Worm (Caenorhabditis elegans) whole organism, late embryonic: ENCODE data around the gene K08D9.10.
A peak's percentile ranks its signal among the peaks of the same experiment; 100 is the strongest.

ENCODE experiments used
- C08G9.2 ChIP-seq: sonication (generic microtip); optimal IDR thresholded peaks from 2 replicates; lab custom pipeline; 2016; ENCODE audit warnings: mild to moderate bottlenecking, missing genetic modification characterization, moderate library complexity, missing compliant biosample characterization
- F13H6.1 ChIP-seq: sonication (generic microtip); optimal IDR thresholded peaks from 2 replicates; lab custom pipeline; 2016; ENCODE audit warnings: missing genetic modification characterization, missing compliant biosample characterization
- K02D7.2 ChIP-seq: sonication (generic microtip); optimal IDR thresholded peaks from 2 replicates; lab custom pipeline; 2017; ENCODE audit warnings: mild to moderate bottlenecking, missing genetic modification characterization, missing compliant biosample characterization
- K09A11.1 ChIP-seq: sonication (generic microtip); optimal IDR thresholded peaks from 2 replicates; lab custom pipeline; 2017; ENCODE audit warnings: antibody characterized with exemption, mild to moderate bottlenecking, missing genetic modification characterization, missing compliant biosample characterization; ENCODE audit not compliant: insufficient read depth
- ahr-1 ChIP-seq: sonication (generic microtip); optimal IDR thresholded peaks from 2 replicates; lab custom pipeline; 2016; ENCODE audit warnings: missing genetic modification characterization, missing compliant biosample characterization
- ceh-14 ChIP-seq: sonication (generic microtip); optimal IDR thresholded peaks from 2 replicates; lab custom pipeline; 2016; ENCODE audit warnings: missing genotype, missing genetic modification characterization, missing compliant biosample characterization
- ceh-18 ChIP-seq: sonication (generic microtip); optimal IDR thresholded peaks from 2 replicates; lab custom pipeline; 2016; ENCODE audit warnings: missing genetic modification characterization, missing compliant biosample characterization
- ceh-22 ChIP-seq: sonication (generic microtip); optimal IDR thresholded peaks from 2 replicates; lab custom pipeline; 2017; ENCODE audit warnings: missing biosample characterization, missing genetic modification characterization
- ceh-30 ChIP-seq: fragments of 150-350 bp; optimal IDR thresholded peaks from 2 replicates; lab custom pipeline; 2014; ENCODE audit warnings: missing biosample characterization, missing genetic modification characterization
- ceh-31 ChIP-seq: sonication (generic microtip); optimal IDR thresholded peaks from 2 replicates; lab custom pipeline; 2016; ENCODE audit warnings: missing genetic modification characterization, missing compliant biosample characterization
- ceh-45 ChIP-seq: fragments of 200-800 bp; sonication (Bioruptor generic); IDR thresholded peaks from 2 replicates; pipeline ENCODE4 v1.3.6; 2022; ENCODE audit warnings: missing genetic modification reagents, missing genetic modification characterization, missing compliant biosample characterization
- ceh-48 ChIP-seq: sonication (generic microtip); optimal IDR thresholded peaks from 2 replicates; lab custom pipeline; 2016; ENCODE audit warnings: missing genetic modification characterization, inconsistent platforms, missing compliant biosample characterization
- che-1 ChIP-seq: sonication (generic microtip); optimal IDR thresholded peaks from 2 replicates; lab custom pipeline; 2016; ENCODE audit warnings: mild to moderate bottlenecking, missing genetic modification characterization, missing compliant biosample characterization
- elt-2 ChIP-seq: sonication (generic microtip); optimal IDR thresholded peaks from 2 replicates; lab custom pipeline; 2016; ENCODE audit warnings: missing genetic modification reagents, missing genetic modification characterization, missing compliant biosample characterization
- ets-4 ChIP-seq: sonication (generic microtip); optimal IDR thresholded peaks from 2 replicates; lab custom pipeline; 2016; ENCODE audit warnings: missing genetic modification characterization, missing compliant biosample characterization
- eyg-1 ChIP-seq: sonication (generic microtip); optimal IDR thresholded peaks from 2 replicates; lab custom pipeline; 2016; ENCODE audit warnings: missing genotype, missing genetic modification characterization, missing compliant biosample characterization
- fax-1 ChIP-seq: sonication (generic microtip); optimal IDR thresholded peaks from 2 replicates; lab custom pipeline; 2016; ENCODE audit warnings: missing genotype, missing genetic modification characterization, missing compliant biosample characterization
- gmeb-2 ChIP-seq: sonication (generic microtip); optimal IDR thresholded peaks from 2 replicates; lab custom pipeline; 2016; ENCODE audit warnings: missing genetic modification characterization, inconsistent platforms, missing compliant biosample characterization
- hlh-13 ChIP-seq: fragments of 200-800 bp; sonication (Bioruptor generic); optimal IDR thresholded peaks from 2 replicates; lab custom pipeline; 2018; ENCODE audit warnings: mild to moderate bottlenecking, missing genetic modification characterization, missing compliant biosample characterization
- hlh-15 ChIP-seq: sonication (generic microtip); optimal IDR thresholded peaks from 2 replicates; lab custom pipeline; 2016; ENCODE audit warnings: missing genetic modification characterization, missing compliant biosample characterization
- lim-6 ChIP-seq: sonication (generic microtip); optimal IDR thresholded peaks from 2 replicates; lab custom pipeline; 2016; ENCODE audit warnings: missing genetic modification characterization, missing compliant biosample characterization
- lin-11 ChIP-seq: fragments of 200-800 bp; sonication (Bioruptor generic); optimal IDR thresholded peaks from 2 replicates; lab custom pipeline; 2018; ENCODE audit warnings: mild to moderate bottlenecking, missing genetic modification characterization, missing compliant biosample characterization
- nhr-232 ChIP-seq: sonication (generic microtip); optimal IDR thresholded peaks from 2 replicates; lab custom pipeline; 2016; ENCODE audit warnings: missing genetic modification characterization, missing compliant biosample characterization
- odd-2 ChIP-seq: sonication (generic microtip); optimal IDR thresholded peaks from 2 replicates; lab custom pipeline; 2017; ENCODE audit warnings: antibody characterized with exemption, mild to moderate bottlenecking, missing genetic modification characterization, missing compliant biosample characterization
- pag-3 ChIP-seq: sonication (generic microtip); optimal IDR thresholded peaks from 2 replicates; lab custom pipeline; 2016; ENCODE audit warnings: missing compliant biosample characterization, missing genetic modification characterization, borderline replicate concordance
- pax-1 ChIP-seq: fragments of 150-350 bp; optimal IDR thresholded peaks from 2 replicates; lab custom pipeline; 2014; ENCODE audit warnings: missing biosample characterization, missing genetic modification characterization
- pha-2 ChIP-seq: sonication (generic microtip); optimal IDR thresholded peaks from 2 replicates; lab custom pipeline; 2017; ENCODE audit warnings: mild to moderate bottlenecking, missing genetic modification characterization, missing compliant biosample characterization
- pros-1 ChIP-seq: fragments of 150-350 bp; optimal IDR thresholded peaks from 2 replicates; lab custom pipeline; 2014; ENCODE audit warnings: missing biosample characterization, missing genetic modification reagents, missing genetic modification characterization
- sdc-2 ChIP-seq: sonication (generic microtip); optimal IDR thresholded peaks from 2 replicates; lab custom pipeline; 2016; ENCODE audit warnings: missing genotype, missing genetic modification characterization, missing compliant biosample characterization
- sox-2 ChIP-seq: fragments of 200-800 bp; sonication (Bioruptor generic); IDR thresholded peaks from 2 replicates; pipeline ENCODE4 v1.3.6; 2022; ENCODE audit warnings: missing genetic modification reagents, missing genetic modification characterization, missing compliant biosample characterization
- syd-9 ChIP-seq: sonication (generic microtip); optimal IDR thresholded peaks from 2 replicates; lab custom pipeline; 2016; ENCODE audit warnings: mild to moderate bottlenecking, missing genetic modification characterization, moderate library complexity, missing compliant biosample characterization
- tbx-7 ChIP-seq: sonication (generic microtip); optimal IDR thresholded peaks from 2 replicates; lab custom pipeline; 2016; ENCODE audit warnings: missing genotype, missing genetic modification characterization, missing compliant biosample characterization
- ttx-3 ChIP-seq: sonication (generic microtip); optimal IDR thresholded peaks from 2 replicates; lab custom pipeline; 2016; ENCODE audit warnings: missing genetic modification reagents, missing genetic modification characterization, missing compliant biosample characterization
- unc-42 ChIP-seq: sonication (generic microtip); optimal IDR thresholded peaks from 2 replicates; lab custom pipeline; 2016; ENCODE audit warnings: missing genotype, missing genetic modification characterization, missing compliant biosample characterization
- unc-55 ChIP-seq: sonication (generic microtip); optimal IDR thresholded peaks from 2 replicates; lab custom pipeline; 2017; ENCODE audit warnings: missing biosample characterization, missing genetic modification reagents, missing genetic modification characterization
- zip-5 ChIP-seq: sonication (generic microtip); optimal IDR thresholded peaks from 2 replicates; lab custom pipeline; 2016; ENCODE audit warnings: missing genetic modification characterization, missing compliant biosample characterization

The K08D9.10 gene

DNA sequence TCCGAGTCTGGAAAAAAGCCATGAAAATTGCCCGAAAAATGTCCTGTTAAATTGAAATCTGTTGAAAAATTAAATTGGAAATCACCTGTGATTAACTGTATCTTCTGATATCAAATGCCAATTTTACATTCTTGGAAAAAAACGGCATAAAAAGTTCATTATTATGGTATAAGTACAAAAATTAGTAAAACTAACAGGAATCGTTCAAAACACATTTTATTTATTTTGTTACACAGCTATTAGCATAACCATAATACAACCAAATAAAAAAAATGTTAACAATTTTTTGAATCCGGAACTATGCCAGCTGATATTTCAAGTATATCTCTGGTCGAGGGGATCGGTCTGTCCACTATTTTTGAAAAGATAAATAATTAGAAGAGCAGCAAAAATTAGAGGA lies at the start of gene K08D9.10:
Gene K08D9.10 (plus strand): TSS at position 301 of the 400 bp plus-strand sequence.
- no peak for TF ChIP-seq ceh-30
- TF ChIP-seq ets-4 (tag; lab: Kevin White, UChicago), result no peak
- TF ChIP-seq K02D7.2, result no peak
- TF ChIP-seq sox-2 (GFP tag; lab: Robert Waterston, UW), result no peak
- TF ChIP-seq, all 69 proteins: peak for 0

DNA sequence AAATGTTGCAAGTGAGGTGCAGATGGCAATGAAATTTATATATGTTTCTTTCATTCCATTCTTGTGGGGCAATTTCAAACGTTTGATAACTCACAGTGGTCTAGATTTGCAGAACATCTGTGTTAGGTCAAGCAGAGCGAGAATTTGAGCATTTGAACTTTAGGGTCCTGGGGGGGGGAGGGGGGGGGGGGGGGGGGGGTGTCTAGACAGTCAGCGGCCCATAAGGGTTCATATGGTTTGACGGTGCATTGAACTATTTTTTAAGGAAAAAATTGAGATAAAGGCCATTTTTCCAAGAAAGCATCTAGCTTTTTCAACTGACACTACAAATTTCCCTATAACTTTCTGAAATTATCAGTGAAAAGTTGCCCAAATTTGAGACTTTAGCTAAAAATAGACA lies 44.8 kb upstream of the K08D9.10 start:
- TF ChIP-seq hlh-15 (tag; lab: Kevin White, UChicago), result no peak
- no peak for TF ChIP-seq nhr-232 (tag; lab: Kevin White, UChicago)
- TF ChIP-seq ceh-22, result no peak
- no peak for TF ChIP-seq odd-2 (tag; lab: Kevin White, UChicago)
- TF ChIP-seq pros-1 (tag; lab: Kevin White, UChicago), result no peak
- TF ChIP-seq che-1 (tag; lab: Kevin White, UChicago), result no peak
- no peak for TF ChIP-seq ceh-48 (tag; lab: Kevin White, UChicago)
- no peak for TF ChIP-seq pha-2 (tag; lab: Kevin White, UChicago)
- TF ChIP-seq ets-4 (tag; lab: Kevin White, UChicago), result no peak
- TF ChIP-seq zip-5, result no peak
- TF ChIP-seq fax-1, result no peak
- TF ChIP-seq ceh-31 (tag; lab: Kevin White, UChicago), result no peak
- no peak for TF ChIP-seq unc-55
- TF ChIP-seq tbx-7 (tag; lab: Kevin White, UChicago), result no peak
- TF ChIP-seq elt-2, result no peak
- no peak for TF ChIP-seq C08G9.2 (tag; lab: Kevin White, UChicago)
- no peak for TF ChIP-seq K09A11.1 (tag; lab: Kevin White, UChicago)
- no peak for TF ChIP-seq hlh-13 (GFP tag; lab: Kevin White, UChicago)
- TF ChIP-seq lim-6, result no peak

DNA sequence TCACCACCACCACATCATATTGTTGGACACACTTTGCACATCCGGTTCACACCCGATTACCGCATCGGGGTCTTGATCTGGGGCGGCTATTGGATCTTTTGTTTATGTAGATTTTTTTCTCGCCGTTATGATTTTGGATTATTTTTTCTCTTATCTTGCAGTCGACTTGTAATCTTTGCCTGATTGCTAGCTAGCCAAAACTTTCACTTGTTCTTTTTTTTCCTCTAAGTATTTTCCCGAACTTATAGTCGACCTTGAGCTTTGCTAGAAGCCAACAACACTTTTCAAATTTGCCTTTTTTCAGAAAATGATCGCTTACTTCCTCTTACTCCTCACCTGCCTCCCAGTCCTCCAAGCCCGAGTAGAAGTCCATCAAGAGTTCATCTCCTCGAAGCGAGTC lies 42.7 kb upstream of the K08D9.10 start, which contains the start of gene lag-2:
Gene lag-2 (plus strand): TSS at position 301 of the 400 bp plus-strand sequence.
- TF ChIP-seq pag-3 (tag; lab: Kevin White, UChicago), result no peak
- no peak for TF ChIP-seq eyg-1 (tag; lab: Kevin White, UChicago)
- TF ChIP-seq hlh-13 (GFP tag; lab: Kevin White, UChicago), result no peak
- TF ChIP-seq sdc-2, result no peak
- TF ChIP-seq lin-11 (tag; lab: Kevin White, UChicago), result no peak
- TF ChIP-seq ttx-3 (tag; lab: Kevin White, UChicago), result no peak
- no peak for TF ChIP-seq ceh-14
- no peak for TF ChIP-seq unc-42 (tag; lab: Kevin White, UChicago)

- no peak for TF ChIP-seq pax-1 (tag; lab: Kevin White, UChicago)
- no peak for TF ChIP-seq ceh-18 (tag; lab: Kevin White, UChicago)
- no peak for TF ChIP-seq pag-3 (tag; lab: Kevin White, UChicago)
- peak; percentile 74 for TF ChIP-seq elt-2
- TF ChIP-seq ceh-30, result peak; percentile 90
- no peak for TF ChIP-seq ceh-45 (GFP tag; lab: Robert Waterston, UW)
- no peak for TF ChIP-seq ahr-1 (tag; lab: Kevin White, UChicago)
- TF ChIP-seq gmeb-2 (tag; lab: Kevin White, UChicago), result no peak
Measured at ce11 chrV:3193091-3193608, 37.5 kb upstream of the K08D9.10 start, which contains the start of the genes Y73C8B.3 and Y73C8B.9. Gene Y73C8B.3 (minus strand): TSS chrV:3193237. Gene Y73C8B.9 (plus strand): TSS chrV:3193558.

DNA sequence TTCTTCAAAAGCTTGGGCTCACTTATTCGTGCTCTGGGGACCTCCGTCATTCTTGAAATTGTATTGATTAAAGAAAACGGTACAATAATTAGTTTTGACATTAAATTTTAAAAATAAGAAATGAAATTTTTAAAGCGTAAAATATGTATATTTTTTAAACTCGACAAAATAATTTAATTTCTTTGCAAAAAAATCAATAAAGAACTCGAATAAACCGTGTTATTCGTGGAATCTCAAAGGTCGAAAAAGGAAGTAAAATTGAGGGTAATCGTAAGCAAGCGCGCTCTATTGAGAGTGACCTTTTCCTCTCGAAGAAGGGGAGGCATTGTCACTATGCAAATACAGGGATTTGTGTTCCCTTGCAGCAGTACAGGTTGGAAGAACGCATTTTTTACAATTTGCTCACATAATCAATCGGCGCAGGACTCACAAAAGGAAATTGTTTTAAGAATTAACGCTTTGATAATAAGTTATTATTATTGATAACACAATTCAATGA lies 35.7 kb upstream of the K08D9.10 start, which contains the start of gene Y73C8B.2:
Gene Y73C8B.2 (minus strand): TSS at position 51 of the 499 bp plus-strand sequence.
- TF ChIP-seq syd-9 (tag; lab: Kevin White, UChicago) (no peak), F13H6.1 (tag; lab: Kevin White, UChicago) (no peak), ceh-14 (no peak)
